Fruit fly (Drosophila melanogaster): Measurements from ENCODE around the gene Hs2st.

- no peak for TF ChIP-seq gl (tag; optimal IDR thresholded peaks at IDR 0.05)
- no peak for TF ChIP-seq CG15710 (tag; optimal IDR thresholded peaks at IDR 0.05)
- TF ChIP-seq CG8301 (tag; optimal IDR thresholded peaks at IDR 0.05): no peak
- no peak for TF ChIP-seq EcR (GFP tag; optimal IDR thresholded peaks at IDR 0.05)
- TF ChIP-seq CG9948 (tag; optimal IDR thresholded peaks at IDR 0.05): no peak
- TF ChIP-seq CG34367 (tag; optimal IDR thresholded peaks at IDR 0.05): no peak
- no peak for TF ChIP-seq Pif1B (GFP tag; optimal IDR thresholded peaks at IDR 0.05)
- no peak for TF ChIP-seq D1 (tag; optimal IDR thresholded peaks at IDR 0.05)
- TF ChIP-seq Snoo (tag; optimal IDR thresholded peaks at IDR 0.05): no peak
- no peak for TF ChIP-seq CG13204 (GFP tag; optimal IDR thresholded peaks at IDR 0.05)
Observed at dm6 chr2L:19418872-19419271, 25.7 kb downstream of the Hs2st start, which contains the start of gene lectin-37Db.
